Worm (Caenorhabditis elegans): ENCODE data around the gene dnj-10.

- no peak for TF ChIP-seq repo-1 (tag; optimal IDR thresholded peaks at IDR 0.05)
- no peak for TF ChIP-seq unc-62 (GFP tag; optimal IDR thresholded peaks at IDR 0.05)
- no peak for TF ChIP-seq efl-1 (GFP tag; optimal IDR thresholded peaks at IDR 0.05)
- no peak for TF ChIP-seq hlh-12 (tag; optimal IDR thresholded peaks at IDR 0.05)
- no peak for TF ChIP-seq dpl-1 (GFP tag; optimal IDR thresholded peaks at IDR 0.05)
- no peak for TF ChIP-seq ztf-18 (tag; optimal IDR thresholded peaks at IDR 0.05)
- TF ChIP-seq cebp-2 (GFP tag; IDR thresholded peaks at IDR 0.05) = no peak
- TF ChIP-seq somi-1 (GFP tag; optimal IDR thresholded peaks at IDR 0.05) = no peak
- no peak for TF ChIP-seq nfya-1 (tag; optimal IDR thresholded peaks at IDR 0.05; ENCODE audit: borderline replicate concordance, insufficient read depth)
These were observed 5.8 kb upstream of the dnj-10 start for ce11 chrIII:8625125-8625524.

All from whole organism, young adult.